Fruit fly (Drosophila melanogaster) S2 (cell line): Measurements from ENCODE around the gene CG42337.

ENCODE experiments used
- CG8478 ChIP-seq: fragments of >200 bp; optimal IDR thresholded peaks from 2 replicates; lab custom pipeline; 2018
- CTCF ChIP-seq, 2 experiments: fragments of >200 bp; optimal IDR thresholded peaks; 2 replicates each; lab custom pipeline; 2018

The CG42337 gene

dm6 chr3L:21193170-21193569, at the start of gene CG42337:
Gene CG42337 (minus strand): TSS chr3L:21193363.
- TF ChIP-seq CG8478 (lab: Kevin White, UChicago) (no peak), CTCF (optimal IDR thresholded peaks at IDR 0.05; lab: Kevin White, UChicago) (no peak)

DNA sequence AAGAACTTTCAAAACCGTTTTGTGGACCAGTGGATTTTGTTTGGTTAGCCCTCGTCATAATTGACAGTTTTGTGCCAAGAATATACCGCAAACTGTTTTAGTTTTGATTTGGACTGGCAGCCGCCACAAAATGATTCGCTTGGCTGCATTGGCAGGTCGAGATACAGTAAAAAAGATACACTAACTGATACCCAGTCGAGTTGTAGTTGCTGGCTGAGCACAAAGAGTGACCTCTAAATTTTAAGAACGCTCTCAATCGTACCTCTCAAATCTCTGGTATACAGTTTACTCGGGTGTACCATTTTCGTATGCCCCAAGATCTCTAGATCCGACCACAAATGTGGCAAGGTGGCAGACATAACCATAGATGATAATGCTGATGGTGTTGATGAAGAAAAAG, 49.8 kb upstream of the CG42337 start:
- no peak for TF ChIP-seq CG8478 (lab: Kevin White, UChicago)

DNA sequence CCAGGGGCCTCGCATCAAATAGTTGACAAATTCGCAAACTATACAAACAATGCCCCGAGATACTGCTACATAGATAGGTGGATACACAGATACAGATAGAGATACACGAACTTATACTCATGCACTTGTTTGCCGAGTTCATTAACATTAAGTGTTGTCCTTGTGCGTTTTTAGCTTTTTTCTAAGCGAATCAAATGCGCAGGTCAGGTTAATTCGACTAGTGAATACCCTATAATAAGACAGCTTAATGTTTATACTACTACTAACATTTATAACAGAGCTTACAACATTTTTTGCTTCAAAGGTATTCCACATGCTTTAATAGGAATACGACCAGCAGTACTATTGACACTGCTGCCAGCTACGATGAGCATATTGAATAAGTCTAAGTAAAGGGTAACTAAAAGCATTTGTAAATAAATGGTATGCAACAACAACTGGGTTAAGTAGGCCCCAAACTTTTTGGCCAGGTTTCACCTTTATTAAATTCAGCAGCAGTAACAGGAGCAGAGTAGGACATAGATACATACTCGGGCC, 48.4 kb upstream of the CG42337 start:
- TF ChIP-seq CG8478 (lab: Kevin White, UChicago) (no peak), CTCF (optimal IDR thresholded peaks at IDR 0.05; lab: Kevin White, UChicago) (no peak)

DNA sequence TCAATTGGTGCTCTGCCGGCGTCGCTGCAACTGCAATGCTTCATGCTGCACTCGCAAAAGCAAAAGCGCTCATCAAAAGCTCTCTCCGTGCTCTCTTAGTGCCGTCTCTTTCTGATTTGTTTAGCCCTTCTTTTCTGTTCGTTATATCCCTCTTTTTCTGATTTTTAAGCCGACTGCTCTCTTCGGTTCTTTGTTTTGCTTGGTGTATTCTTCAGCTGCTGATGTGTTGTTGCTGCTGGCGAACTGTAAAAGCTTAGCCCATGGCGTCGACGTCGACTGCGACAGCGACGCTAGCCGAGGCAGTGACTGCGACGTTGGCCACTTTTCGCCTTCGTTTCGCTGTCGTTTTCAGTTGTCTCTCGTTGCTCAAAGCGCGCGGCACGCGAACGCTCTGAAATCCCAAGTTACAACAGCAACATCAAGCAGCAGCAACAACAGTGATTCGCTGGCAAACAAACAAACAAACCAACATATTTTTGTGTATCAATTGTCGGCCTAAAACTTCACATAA, 46.9 kb upstream of the CG42337 start:
- TF ChIP-seq CTCF (optimal IDR thresholded peaks at IDR 0.05; lab: Kevin White, UChicago) (no peak), CG8478 (lab: Kevin White, UChicago) (no peak)

DNA sequence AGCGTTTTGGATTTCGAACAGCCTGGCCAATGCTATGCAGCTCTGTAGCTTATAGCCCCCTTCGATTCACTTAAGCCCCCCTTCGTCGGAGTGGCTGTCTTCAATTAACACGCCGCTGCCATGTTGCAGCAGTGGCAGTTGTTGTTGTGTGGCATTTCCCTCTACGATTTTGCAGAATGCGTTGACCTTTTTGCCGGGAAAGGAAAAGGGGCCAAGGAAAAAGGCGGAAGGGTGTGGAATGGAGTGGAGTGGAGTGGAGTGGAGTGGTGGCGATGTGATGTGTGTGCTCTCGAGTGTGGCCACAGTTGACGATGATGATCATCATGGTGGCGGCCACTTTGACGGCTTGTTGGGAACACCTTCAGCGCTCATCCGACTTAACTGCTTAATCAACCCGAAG, 45.2 kb upstream of the CG42337 start:
- TF ChIP-seq CG8478 (lab: Kevin White, UChicago) (no peak), CTCF (optimal IDR thresholded peaks at IDR 0.05; lab: Kevin White, UChicago) (no peak)

dm6 chr3L:21236959-21237551, 43.9 kb upstream of the CG42337 start:
- TF ChIP-seq CTCF (optimal IDR thresholded peaks at IDR 0.05; lab: Kevin White, UChicago) (no peak), CG8478 (lab: Kevin White, UChicago) (no peak)

- TF ChIP-seq CG8478 (lab: Kevin White, UChicago): no peak
- TF ChIP-seq CTCF (optimal IDR thresholded peaks at IDR 0.05; lab: Kevin White, UChicago): no peak
Measured at dm6 chr3L:21230762-21231161, 37.6 kb upstream of the CG42337 start.

- no peak for TF ChIP-seq CG8478 (lab: Kevin White, UChicago)
- no peak for TF ChIP-seq CTCF (optimal IDR thresholded peaks at IDR 0.05; lab: Kevin White, UChicago)
Measured at dm6 chr3L:21229764-21230163, 36.6 kb upstream of the CG42337 start.

dm6 chr3L:21226309-21226708, 33.1 kb upstream of the CG42337 start, which contains the start of gene Eip78C:
Gene Eip78C (plus strand): TSS chr3L:21226609.
- TF ChIP-seq CG8478 (lab: Kevin White, UChicago) (no peak), CTCF (optimal IDR thresholded peaks at IDR 0.05; lab: Kevin White, UChicago) (no peak)

DNA sequence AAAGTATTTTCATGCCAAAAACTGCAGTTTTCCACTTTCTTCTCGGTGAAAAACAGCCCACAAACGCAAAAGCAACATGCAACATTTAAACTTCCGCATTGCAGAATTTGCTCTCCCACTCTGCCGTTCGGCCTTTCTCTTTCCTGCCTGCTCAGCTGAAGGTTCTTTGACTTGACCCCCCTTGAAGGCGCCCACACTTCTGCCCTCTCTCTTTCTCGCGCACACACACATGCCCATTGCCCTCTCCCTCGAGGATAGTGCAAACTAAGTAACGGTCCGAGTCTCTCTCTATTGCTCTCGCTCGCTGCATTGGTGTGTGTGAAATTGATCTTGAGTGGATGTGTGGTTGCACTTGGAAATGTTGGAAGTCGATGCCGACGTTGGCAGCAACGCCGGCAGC, 32.5 kb upstream of the CG42337 start:
- TF ChIP-seq CG8478 (lab: Kevin White, UChicago): no peak
- TF ChIP-seq CTCF (optimal IDR thresholded peaks at IDR 0.05; lab: Kevin White, UChicago): no peak

dm6 chr3L:21224701-21225223, 31.6 kb upstream of the CG42337 start:
- TF ChIP-seq CTCF (optimal IDR thresholded peaks at IDR 0.05; lab: Kevin White, UChicago) (no peak), CG8478 (lab: Kevin White, UChicago) (no peak)

DNA sequence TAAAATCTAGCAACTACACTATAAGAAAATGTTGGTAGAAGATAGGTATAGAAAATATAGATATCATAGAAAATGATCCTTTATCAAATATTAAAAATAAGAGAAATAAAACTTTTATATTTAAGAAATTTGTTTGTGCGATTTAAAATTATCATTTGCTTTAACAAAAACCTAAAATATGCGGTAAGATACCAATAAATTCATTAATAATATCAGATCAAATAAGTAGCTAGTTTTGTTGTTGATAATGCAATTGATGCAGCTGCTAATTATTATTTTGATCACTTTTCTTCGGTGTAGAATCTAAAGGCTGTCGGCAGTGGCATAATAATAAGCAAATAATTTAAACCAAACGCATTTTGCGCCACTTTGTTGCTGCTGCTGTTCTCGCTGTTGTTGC, 31.1 kb upstream of the CG42337 start:
- TF ChIP-seq CG8478 (lab: Kevin White, UChicago) (no peak), CTCF (optimal IDR thresholded peaks at IDR 0.05; lab: Kevin White, UChicago) (no peak)

- TF ChIP-seq CTCF (optimal IDR thresholded peaks at IDR 0.05; lab: Kevin White, UChicago) (no peak), CG8478 (lab: Kevin White, UChicago) (no peak)
Measured at dm6 chr3L:21223268-21223667, 30.1 kb upstream of the CG42337 start.

DNA sequence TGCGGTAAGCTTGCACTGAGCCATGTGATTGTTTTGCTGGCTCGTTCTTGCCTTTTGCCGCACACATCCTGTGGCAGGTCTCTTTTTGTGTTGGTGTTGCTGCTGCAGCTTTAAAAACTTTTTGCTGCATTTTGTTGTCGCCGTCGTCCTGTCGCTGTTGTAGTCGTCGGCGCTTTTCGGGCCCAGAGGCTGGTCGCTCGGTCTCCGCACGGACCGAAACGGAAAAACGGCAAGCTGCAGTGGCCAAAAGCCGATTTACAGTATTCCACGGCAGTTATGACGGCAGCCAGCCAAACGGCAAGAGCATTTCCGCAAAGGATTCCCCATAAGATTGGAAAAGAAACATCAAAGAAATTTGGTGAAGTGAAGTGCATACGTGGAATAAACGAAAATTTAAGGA, 26.9 kb upstream of the CG42337 start, which contains the start of gene CG43219:
CG43219 (plus strand) TSS at position 301 of the 400 bp plus-strand sequence.
- TF ChIP-seq CTCF (optimal IDR thresholded peaks at IDR 0.05; lab: Kevin White, UChicago): no peak
- no peak for TF ChIP-seq CG8478 (lab: Kevin White, UChicago)

dm6 chr3L:21219160-21219559, 26.0 kb upstream of the CG42337 start:
- no peak for TF ChIP-seq CG8478 (lab: Kevin White, UChicago)
- no peak for TF ChIP-seq CTCF (optimal IDR thresholded peaks at IDR 0.05; lab: Kevin White, UChicago)
